Worm (Caenorhabditis elegans): Measurements from ENCODE around the gene egl-10.

- TF ChIP-seq nhr-11 (tag; optimal IDR thresholded peaks at IDR 0.05) (no peak), alr-1 (tag; optimal IDR thresholded peaks at IDR 0.05) (no peak), fos-1 (tag; optimal IDR thresholded peaks at IDR 0.05) (no peak), elt-1 (tag; optimal IDR thresholded peaks at IDR 0.05) (no peak), mbf-1 (tag; optimal IDR thresholded peaks at IDR 0.05) (no peak)
Observed at ce11 chrV:12478990-12479389, 16.2 kb upstream of the egl-10 start.

Measured in whole organism, L2 larva.